Worm (Caenorhabditis elegans) whole organism, L4/young adult: ENCODE results near the gene ceh-54.

Source experiments
- W03F9.2 ChIP-seq: fragments of 150-350 bp; optimal IDR thresholded peaks from 2 replicates; lab custom pipeline; 2014; ENCODE audit warnings: missing biosample characterization, missing genetic modification characterization
- dao-5 ChIP-seq: sonication (generic microtip); optimal IDR thresholded peaks from 2 replicates; lab custom pipeline; 2016; ENCODE audit warnings: missing genotype, missing genetic modification characterization, moderate library complexity, missing compliant biosample characterization
- him-1 ChIP-seq: sonication (generic microtip); optimal IDR thresholded peaks from 2 replicates; lab custom pipeline; 2016; ENCODE audit warnings: missing genotype, missing genetic modification reagents, missing genetic modification characterization, missing compliant biosample characterization

DNA sequence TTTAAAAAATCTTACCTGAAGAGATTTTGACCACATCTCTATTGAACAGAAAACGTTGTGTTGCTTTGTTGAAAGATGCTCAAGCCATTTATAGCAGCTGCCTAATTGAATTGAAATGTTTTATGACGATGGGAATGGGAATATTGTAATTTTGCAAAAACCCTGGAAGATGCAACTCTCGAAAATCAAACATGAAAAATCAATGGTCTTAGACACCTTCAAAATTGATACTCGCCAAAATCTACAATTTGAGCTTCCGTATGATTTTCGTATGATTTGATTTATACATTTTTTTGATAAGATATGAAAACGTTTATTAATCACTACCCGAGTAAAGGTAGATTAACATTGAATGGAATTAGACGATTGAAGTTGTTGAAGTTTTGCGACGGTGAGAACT is 14.4 kb upstream of the ceh-54 start, which contains the start of gene C14F11.7:
- TF ChIP-seq dao-5 (tag; lab: Kevin White, UChicago) (no peak), him-1 (tag; lab: Kevin White, UChicago) (no peak), W03F9.2 (tag; lab: Kevin White, UChicago) (no peak)
